Worm (Caenorhabditis elegans) whole organism, L2 larva: Measurements from ENCODE around the gene F08F8.10.

Experiments
- F13H6.1 ChIP-seq: sonication (generic microtip); optimal IDR thresholded peaks from 2 replicates; lab custom pipeline; 2016; ENCODE audit warnings: missing genetic modification characterization, missing compliant biosample characterization
- Y55F3AM.14 ChIP-seq: fragments of 200-800 bp; sonication (Bioruptor generic); optimal IDR thresholded peaks from 2 replicates; lab custom pipeline; 2018; ENCODE audit warnings: mild to moderate bottlenecking, missing genetic modification characterization, missing compliant biosample characterization
- alr-1 ChIP-seq: fragments of 150-350 bp; optimal IDR thresholded peaks from 2 replicates; lab custom pipeline; 2014; ENCODE audit warnings: missing biosample characterization, missing genetic modification characterization
- aly-2 ChIP-seq: fragments of 150-350 bp; optimal IDR thresholded peaks from 2 replicates; lab custom pipeline; 2014; ENCODE audit warnings: missing biosample characterization, missing genetic modification characterization
- ama-1 ChIP-seq: fragments of 150-350 bp; optimal IDR thresholded peaks from 2 replicates; lab custom pipeline; 2018; ENCODE audit warnings: inconsistent platforms
- ceh-16 ChIP-seq: fragments of 150-350 bp; optimal IDR thresholded peaks from 2 replicates; lab custom pipeline; 2014; ENCODE audit warnings: missing biosample characterization, missing genetic modification characterization
- crh-2 ChIP-seq: sonication (generic microtip); optimal IDR thresholded peaks from 2 replicates; lab custom pipeline; 2017; ENCODE audit warnings: missing biosample characterization, missing genetic modification characterization
- dmd-4 ChIP-seq: sonication (generic microtip); optimal IDR thresholded peaks from 2 replicates; lab custom pipeline; 2017; ENCODE audit warnings: missing biosample characterization, missing genetic modification characterization
- egl-27 ChIP-seq: sonication (generic microtip); optimal IDR thresholded peaks from 3 replicates; lab custom pipeline; 2017; ENCODE audit warnings: missing biosample characterization, missing genetic modification reagents, missing genetic modification characterization
- elt-1 ChIP-seq: fragments of 150-350 bp; optimal IDR thresholded peaks from 2 replicates; lab custom pipeline; 2014; ENCODE audit warnings: missing biosample characterization, missing genetic modification characterization
- fos-1 ChIP-seq: fragments of 150-350 bp; optimal IDR thresholded peaks from 2 replicates; lab custom pipeline; 2014; ENCODE audit warnings: missing biosample characterization, missing genetic modification characterization
- gmeb-1 ChIP-seq: fragments of 150-350 bp; optimal IDR thresholded peaks from 2 replicates; lab custom pipeline; 2014; ENCODE audit warnings: missing biosample characterization, missing genetic modification characterization
- lin-11 ChIP-seq: fragments of 150-350 bp; sonication (generic microtip); optimal IDR thresholded peaks from 2 replicates; lab custom pipeline; 2014; ENCODE audit warnings: missing biosample characterization, missing genetic modification characterization, inconsistent platforms, mixed read lengths
- lin-13 ChIP-seq: fragments of 150-350 bp; optimal IDR thresholded peaks from 2 replicates; lab custom pipeline; 2014; ENCODE audit warnings: missing biosample characterization, missing genetic modification reagents, missing genetic modification characterization
- lin-39 ChIP-seq: fragments of 150-350 bp; optimal IDR thresholded peaks from 2 replicates; lab custom pipeline; 2014; ENCODE audit warnings: missing biosample characterization, missing genetic modification reagents, missing genetic modification characterization
- lsy-2 ChIP-seq, 2 experiments: fragments of 150-350 bp in 1 of 2; sonication (generic microtip) in 1 of 2; optimal IDR thresholded peaks; 2 replicates each; lab custom pipeline; 2014 to 2017; ENCODE audit warnings: missing biosample characterization in 2 of 2, missing genetic modification characterization in 2 of 2
- mdl-1 ChIP-seq, 2 experiments: fragments of 150-350 bp in 1 of 2; sonication (generic microtip) in 1 of 2; optimal IDR thresholded peaks; 2 replicates each; lab custom pipeline; 2017; ENCODE audit warnings: missing biosample characterization in 2 of 2, missing genetic modification characterization in 2 of 2
- nhr-10 ChIP-seq: sonication (generic microtip); optimal IDR thresholded peaks from 2 replicates; lab custom pipeline; 2017; ENCODE audit warnings: missing biosample characterization, missing genetic modification characterization
- nhr-12 ChIP-seq: fragments of 150-350 bp; optimal IDR thresholded peaks from 2 replicates; lab custom pipeline; 2014; ENCODE audit warnings: missing biosample characterization, missing genetic modification characterization
- nhr-129 ChIP-seq: fragments of 150-350 bp; optimal IDR thresholded peaks from 2 replicates; lab custom pipeline; 2014; ENCODE audit warnings: missing biosample characterization, missing genetic modification characterization
- nhr-21 ChIP-seq: fragments of 150-350 bp; optimal IDR thresholded peaks from 2 replicates; lab custom pipeline; 2014; ENCODE audit warnings: missing biosample characterization, missing genetic modification characterization
- nhr-23 ChIP-seq: fragments of 150-350 bp; optimal IDR thresholded peaks from 2 replicates; lab custom pipeline; 2014; ENCODE audit warnings: missing biosample characterization, missing genetic modification reagents, missing genetic modification characterization
- nhr-237 ChIP-seq: fragments of 150-350 bp; optimal IDR thresholded peaks from 2 replicates; lab custom pipeline; 2014; ENCODE audit warnings: missing biosample characterization, missing genetic modification characterization
- nhr-25 ChIP-seq: fragments of 150-350 bp; sonication (generic microtip); optimal IDR thresholded peaks from 3 replicates; lab custom pipeline; 2014; ENCODE audit warnings: missing biosample characterization, missing genetic modification characterization
- nhr-77 ChIP-seq: fragments of 150-350 bp; optimal IDR thresholded peaks from 2 replicates; lab custom pipeline; 2014; ENCODE audit warnings: missing biosample characterization, missing genetic modification characterization
- peb-1 ChIP-seq: fragments of 150-350 bp; optimal IDR thresholded peaks from 2 replicates; lab custom pipeline; 2014; ENCODE audit warnings: missing biosample characterization, missing genetic modification characterization
- sma-9 ChIP-seq, 2 experiments: fragments of 150-350 bp in 1 of 2; sonication (generic microtip) in 1 of 2; optimal IDR thresholded peaks; 2 replicates each; lab custom pipeline; 2014 to 2016; ENCODE audit warnings: missing genetic modification characterization in 2 of 2, mild to moderate bottlenecking in 1 of 2, missing biosample characterization in 1 of 2, missing compliant biosample characterization in 1 of 2, missing genetic modification reagents in 1 of 2, moderate library complexity in 1 of 2
- snpc-4 ChIP-seq: fragments of 150-350 bp; optimal IDR thresholded peaks from 2 replicates; lab custom pipeline; 2014; ENCODE audit warnings: missing biosample characterization, missing genetic modification characterization
- unc-39 ChIP-seq: fragments of 150-350 bp; optimal IDR thresholded peaks from 2 replicates; lab custom pipeline; 2014; ENCODE audit warnings: missing biosample characterization, missing genetic modification characterization
- unc-62 ChIP-seq: fragments of 150-350 bp; optimal IDR thresholded peaks from 2 replicates; lab custom pipeline; 2014; ENCODE audit warnings: missing biosample characterization, missing genetic modification reagents, missing genetic modification characterization
- zag-1 ChIP-seq: fragments of 150-350 bp; optimal IDR thresholded peaks from 2 replicates; lab custom pipeline; 2014; ENCODE audit warnings: missing biosample characterization, missing genetic modification characterization
- ztf-1 ChIP-seq: fragments of 200-800 bp; sonication (Bioruptor generic); conservative IDR thresholded peaks from 2 replicates; pipeline ENCODE4 v1.3.6; 2022; ENCODE audit warnings: missing genetic modification characterization, missing compliant biosample characterization
- ztf-11 ChIP-seq: sonication (generic microtip); optimal IDR thresholded peaks from 2 replicates; lab custom pipeline; 2017; ENCODE audit warnings: missing biosample characterization, missing genetic modification characterization

F08F8.10 gene

ce11 chrIII:7333906-7334531 is 23.2 kb downstream of the F08F8.10 start:
- TF ChIP-seq crh-2 (tag; lab: Kevin White, UChicago) (peak; percentile 11), lsy-2 (tag; optimal IDR thresholded peaks at IDR 0.05; lab: Kevin White, UChicago) (peak in 1 of 2 experiments; percentile 12), nhr-129 (tag; lab: Kevin White, UChicago) (peak; percentile 57)
- TF ChIP-seq, all 48 proteins: peak for 3; not testable (repeated sequence) for 45

ce11 chrIII:7331671-7332070 is 25.5 kb downstream of the F08F8.10 start:
- TF ChIP-seq alr-1 (tag; lab: Kevin White, UChicago) (no peak), nhr-25 (tag; lab: Kevin White, UChicago) (no peak), nhr-237 (no peak), aly-2 (no peak), lin-11 (tag; lab: Kevin White, UChicago) (no peak), nhr-21 (tag; lab: Kevin White, UChicago) (no peak), elt-1 (no peak), nhr-77 (tag; lab: Kevin White, UChicago) (no peak), ama-1 (lab: Kevin White, UChicago) (no peak), gmeb-1 (tag; lab: Kevin White, UChicago) (no peak), lin-13 (GFP tag; lab: Kevin White, UChicago) (no peak), lin-39 (tag; lab: Kevin White, UChicago) (no peak), ztf-1 (GFP tag; lab: Robert Waterston, UW) (no peak), crh-2 (tag; lab: Kevin White, UChicago) (no peak), ztf-11 (tag; lab: Kevin White, UChicago) (no peak)

- TF ChIP-seq nhr-21 (tag; lab: Kevin White, UChicago) (peak; percentile 30), unc-39 (tag; lab: Kevin White, UChicago) (no peak), ama-1 (lab: Kevin White, UChicago) (peak; percentile 36), lsy-2 (tag; optimal IDR thresholded peaks at IDR 0.05; lab: Kevin White, UChicago) (peak in 1 of 2 experiments; percentile 29), crh-2 (tag; lab: Kevin White, UChicago) (peak; percentile 26), nhr-25 (tag; lab: Kevin White, UChicago) (peak; percentile 48)
Measured at ce11 chrIII:7329155-7329732, 27.9 kb downstream of the F08F8.10 start, which contains the start of gene lab-2. lab-2 (minus strand) TSS chrIII:7329607.

ce11 chrIII:7323331-7323730 is 33.9 kb downstream of the F08F8.10 start:
- TF ChIP-seq gmeb-1 (tag; lab: Kevin White, UChicago) (no peak), fos-1 (tag; lab: Kevin White, UChicago) (peak; percentile 57), crh-2 (tag; lab: Kevin White, UChicago) (no peak), nhr-23 (tag; lab: Kevin White, UChicago) (no peak), F13H6.1 (no peak), ceh-16 (tag; lab: Kevin White, UChicago) (no peak), snpc-4 (tag; lab: Kevin White, UChicago) (no peak)

ce11 chrIII:7322018-7322417 is 35.2 kb downstream of the F08F8.10 start:
- TF ChIP-seq nhr-237 (no peak), lin-39 (tag; lab: Kevin White, UChicago) (no peak), aly-2 (no peak), nhr-129 (tag; lab: Kevin White, UChicago) (peak; percentile 41), mdl-1 (tag; optimal IDR thresholded peaks at IDR 0.05; lab: Kevin White, UChicago) (no peak), unc-39 (tag; lab: Kevin White, UChicago) (no peak), nhr-25 (tag; lab: Kevin White, UChicago) (no peak), Y55F3AM.14 (GFP tag; lab: Kevin White, UChicago) (no peak), nhr-77 (tag; lab: Kevin White, UChicago) (no peak), fos-1 (tag; lab: Kevin White, UChicago) (peak; percentile 8), gmeb-1 (tag; lab: Kevin White, UChicago) (no peak), zag-1 (tag; lab: Kevin White, UChicago) (no peak), alr-1 (tag; lab: Kevin White, UChicago) (no peak), unc-62 (GFP tag; lab: Kevin White, UChicago) (no peak), dmd-4 (no peak), peb-1 (tag; lab: Kevin White, UChicago) (no peak), nhr-10 (tag; lab: Kevin White, UChicago) (no peak), F13H6.1 (peak; percentile 66), sma-9 (GFP tag; optimal IDR thresholded peaks at IDR 0.05; lab: Kevin White, UChicago) (peak; percentile 35), sma-9 (tag; optimal IDR thresholded peaks at IDR 0.05; lab: Kevin White, UChicago) (no peak), egl-27 (tag; lab: Kevin White, UChicago) (no peak), crh-2 (tag; lab: Kevin White, UChicago) (peak; percentile 11), nhr-12 (no peak)
